Fruit fly (Drosophila melanogaster) whole organism, embryonic: ENCODE results near the gene xmas.

Experiments
- BEAF-32 ChIP-seq: fragments of 200-800 bp; sonication (Bioruptor generic); optimal IDR thresholded peaks from 3 replicates; lab custom pipeline; 2017; ENCODE audit warnings: missing biosample characterization, missing genetic modification characterization, mild to moderate bottlenecking, moderate library complexity, missing genetic modification reagents
- CG10959 ChIP-seq: fragments of 200-800 bp; sonication (Bioruptor generic); IDR thresholded peaks from 2 replicates; pipeline ENCODE4 v1.3.6; 2022; ENCODE audit warnings: missing biosample characterization, missing genetic modification characterization
- CG11695 ChIP-seq: fragments of 200-800 bp; sonication (Bioruptor generic); IDR thresholded peaks from 3 replicates; pipeline ENCODE4 v1.3.6; 2022; ENCODE audit warnings: missing biosample characterization, missing genetic modification characterization
- CG13287 ChIP-seq: fragments of 200-800 bp; sonication (Bioruptor generic); IDR thresholded peaks from 2 replicates; pipeline ENCODE4 v1.3.6; 2022; ENCODE audit warnings: missing biosample characterization, missing genetic modification characterization; ENCODE audit not compliant: partially characterized antibody
- CG14441 ChIP-seq: fragments of 200-800 bp; sonication (Bioruptor generic); IDR thresholded peaks from 2 replicates; pipeline ENCODE4 v1.3.6; 2022; ENCODE audit warnings: missing biosample characterization, missing genetic modification characterization
- CG15269 ChIP-seq: fragments of 200-800 bp; sonication (Bioruptor generic); optimal IDR thresholded peaks from 2 replicates; lab custom pipeline; 2018; ENCODE audit warnings: missing biosample characterization, mild to moderate bottlenecking, missing genetic modification characterization, moderate library complexity
- CG18599 ChIP-seq: fragments of 200-800 bp; sonication (Bioruptor generic); optimal IDR thresholded peaks from 3 replicates; lab custom pipeline; 2017; ENCODE audit warnings: missing biosample characterization, missing genetic modification characterization, mild to moderate bottlenecking, moderate library complexity, missing genetic modification reagents
- CG2712 ChIP-seq: fragments of 200-800 bp; optimal IDR thresholded peaks from 3 replicates; lab custom pipeline; 2019; ENCODE audit warnings: missing biosample characterization, mild to moderate bottlenecking, missing genetic modification characterization, moderate library complexity
- CG30403 ChIP-seq: fragments of 200-800 bp; sonication (Bioruptor generic); optimal IDR thresholded peaks from 3 replicates; lab custom pipeline; 2016; ENCODE audit warnings: missing biosample characterization, missing genetic modification characterization
- CG31224 ChIP-seq: fragments of 200-800 bp; sonication (Bioruptor generic); IDR thresholded peaks from 2 replicates; pipeline ENCODE4 v1.3.6; 2022; ENCODE audit warnings: missing biosample characterization, missing genetic modification characterization
- CG31441 ChIP-seq: fragments of 200-800 bp; sonication (Bioruptor generic); IDR thresholded peaks from 2 replicates; pipeline ENCODE4 v1.3.6; 2022; ENCODE audit warnings: missing biosample characterization, missing genetic modification characterization
- CG34422 ChIP-seq: fragments of 200-800 bp; sonication (Bioruptor generic); IDR thresholded peaks from 3 replicates; pipeline ENCODE4 v1.3.6; 2022; ENCODE audit warnings: missing biosample characterization, missing genetic modification characterization
- CG4424 ChIP-seq: fragments of 200-800 bp; sonication (Bioruptor generic); optimal IDR thresholded peaks from 3 replicates; lab custom pipeline; 2016; ENCODE audit warnings: missing biosample characterization, missing genetic modification characterization
- CG5180 ChIP-seq: fragments of 200-800 bp; sonication (Bioruptor generic); optimal IDR thresholded peaks from 3 replicates; lab custom pipeline; 2017; ENCODE audit warnings: missing biosample characterization, missing genetic modification characterization, mild to moderate bottlenecking, moderate library complexity, missing genetic modification reagents
- CG6654 ChIP-seq: fragments of 200-800 bp; sonication (Bioruptor generic); optimal IDR thresholded peaks from 2 replicates; lab custom pipeline; 2017; ENCODE audit warnings: missing biosample characterization, mild to moderate bottlenecking, missing genetic modification characterization
- CG7839 ChIP-seq: fragments of 200-800 bp; sonication (Bioruptor generic); optimal IDR thresholded peaks from 3 replicates; lab custom pipeline; 2018; ENCODE audit warnings: missing biosample characterization, mild to moderate bottlenecking, missing genetic modification characterization, moderate library complexity
- CG8388 ChIP-seq: fragments of 200-800 bp; sonication (Bioruptor generic); optimal IDR thresholded peaks from 2 replicates; lab custom pipeline; 2019; ENCODE audit warnings: missing biosample characterization, mild to moderate bottlenecking, missing genetic modification characterization, moderate library complexity
- CG9932 ChIP-seq: fragments of 200-800 bp; sonication (Bioruptor generic); IDR thresholded peaks from 2 replicates; pipeline ENCODE4 v1.3.6; 2022; ENCODE audit warnings: missing biosample characterization, missing genetic modification characterization
- Chrac-16 ChIP-seq: fragments of 200-800 bp; sonication (Bioruptor generic); optimal IDR thresholded peaks from 3 replicates; lab custom pipeline; 2016; ENCODE audit warnings: missing biosample characterization, missing genetic modification characterization
- CoRest ChIP-seq: fragments of 200-800 bp; sonication (Bioruptor generic); optimal IDR thresholded peaks from 3 replicates; lab custom pipeline; 2018; ENCODE audit warnings: missing biosample characterization, mild to moderate bottlenecking, missing genetic modification characterization, moderate library complexity
- Dad ChIP-seq: fragments of 200-800 bp; sonication (Bioruptor generic); optimal IDR thresholded peaks from 3 replicates; lab custom pipeline; 2016; ENCODE audit warnings: missing biosample characterization, missing genetic modification characterization
- Dref ChIP-seq: fragments of 200-800 bp; sonication (Bioruptor generic); IDR thresholded peaks from 2 replicates; pipeline ENCODE4 v1.3.6; 2022; ENCODE audit warnings: missing biosample characterization, missing genetic modification characterization
- E2f2 ChIP-seq: fragments of 200-800 bp; sonication (Bioruptor generic); IDR thresholded peaks from 2 replicates; pipeline ENCODE4 v1.3.6; 2022; ENCODE audit warnings: missing biosample characterization, missing genetic modification characterization
- Fer3 ChIP-seq: fragments of 200-800 bp; sonication (Bioruptor generic); optimal IDR thresholded peaks from 2 replicates; lab custom pipeline; 2018; ENCODE audit warnings: missing biosample characterization, mild to moderate bottlenecking, missing genetic modification characterization, moderate library complexity
- HHEX ChIP-seq: fragments of 200-800 bp; sonication (Bioruptor generic); optimal IDR thresholded peaks from 3 replicates; lab custom pipeline; 2017; ENCODE audit warnings: missing biosample characterization, mild to moderate bottlenecking, missing genetic modification characterization, missing genetic modification reagents
- HLH3B ChIP-seq: fragments of 200-800 bp; sonication (Bioruptor generic); IDR thresholded peaks from 2 replicates; pipeline ENCODE4 v1.3.6; 2022; ENCODE audit warnings: missing biosample characterization, missing genetic modification characterization
- Oli ChIP-seq: fragments of 200-800 bp; sonication (Bioruptor generic); optimal IDR thresholded peaks from 2 replicates; lab custom pipeline; 2018; ENCODE audit warnings: missing biosample characterization, mild to moderate bottlenecking, missing genetic modification characterization, moderate library complexity
- Sox102F ChIP-seq: fragments of 200-800 bp; sonication (Bioruptor generic); optimal IDR thresholded peaks from 2 replicates; lab custom pipeline; 2018; ENCODE audit warnings: missing biosample characterization, mild to moderate bottlenecking, missing genetic modification characterization, moderate library complexity
- Sry-δ ChIP-seq: fragments of 200-800 bp; sonication (Bioruptor generic); optimal IDR thresholded peaks from 2 replicates; lab custom pipeline; 2016; ENCODE audit warnings: missing biosample characterization, missing genetic modification characterization
- Ssrp ChIP-seq: fragments of 200-800 bp; sonication (Bioruptor generic); optimal IDR thresholded peaks from 2 replicates; lab custom pipeline; 2018; ENCODE audit warnings: missing biosample characterization, mild to moderate bottlenecking, missing genetic modification characterization, moderate library complexity
- ab ChIP-seq: fragments of 200-800 bp; sonication (Bioruptor generic); optimal IDR thresholded peaks from 2 replicates; lab custom pipeline; 2016; ENCODE audit warnings: missing biosample characterization, missing genetic modification characterization
- bcd ChIP-seq: fragments of 200-800 bp; sonication (Bioruptor generic); optimal IDR thresholded peaks from 2 replicates; lab custom pipeline; 2017; ENCODE audit warnings: missing biosample characterization, mild to moderate bottlenecking, missing genetic modification characterization
- cas ChIP-seq: fragments of 200-800 bp; sonication (Bioruptor generic); IDR thresholded peaks from 2 replicates; pipeline ENCODE4 v1.3.6; 2022; ENCODE audit warnings: missing biosample characterization, missing genetic modification characterization
- dmrt99B ChIP-seq: fragments of 200-800 bp; sonication (Bioruptor generic); optimal IDR thresholded peaks from 2 replicates; lab custom pipeline; 2018; ENCODE audit warnings: missing biosample characterization, mild to moderate bottlenecking, missing genetic modification characterization, moderate library complexity
- dpn ChIP-seq, 2 experiments: fragments of 200-800 bp; sonication (Bioruptor generic); optimal IDR thresholded peaks; 3 replicates each; lab custom pipeline; 2016; ENCODE audit warnings: missing biosample characterization in 2 of 2, missing genetic modification characterization in 2 of 2
- en ChIP-seq: fragments of 200-800 bp; sonication (Bioruptor generic); optimal IDR thresholded peaks from 2 replicates; lab custom pipeline; 2016; ENCODE audit warnings: missing biosample characterization, missing genetic modification characterization
- fd96Cb ChIP-seq: fragments of 200-800 bp; sonication (Bioruptor generic); optimal IDR thresholded peaks from 2 replicates; lab custom pipeline; 2018; ENCODE audit warnings: missing biosample characterization, mild to moderate bottlenecking, missing genetic modification characterization, moderate library complexity
- grau ChIP-seq: fragments of 200-800 bp; optimal IDR thresholded peaks from 3 replicates; lab custom pipeline; 2019; ENCODE audit warnings: missing biosample characterization, mild to moderate bottlenecking, missing genetic modification characterization, moderate library complexity
- hkb ChIP-seq, 2 experiments: fragments of 200-800 bp in 1 of 2; fragments of >200 bp in 1 of 2; sonication (Bioruptor generic) in 1 of 2; IDR thresholded peaks in 1 of 2; optimal IDR thresholded peaks in 1 of 2; 2 replicates each; pipeline versions ENCODE4 v1.3.6 to Lab custom; 2017 to 2022; ENCODE audit warnings: missing biosample characterization in 1 of 2, missing genetic modification characterization in 1 of 2
- lab ChIP-seq: fragments of 200-800 bp; sonication (Bioruptor generic); optimal IDR thresholded peaks from 3 replicates; lab custom pipeline; 2017; ENCODE audit warnings: missing biosample characterization, missing genetic modification characterization, mild to moderate bottlenecking, moderate library complexity, missing genetic modification reagents
- lmd ChIP-seq: fragments of 200-800 bp; sonication (Bioruptor generic); IDR thresholded peaks from 2 replicates; pipeline ENCODE4 v1.3.6; 2022; ENCODE audit warnings: missing biosample characterization, missing genetic modification characterization
- phol ChIP-seq: fragments of 200-800 bp; sonication (Bioruptor generic); optimal IDR thresholded peaks from 3 replicates; lab custom pipeline; 2018; ENCODE audit warnings: missing biosample characterization, mild to moderate bottlenecking, missing genetic modification characterization, moderate library complexity
- pum ChIP-seq: fragments of 200-800 bp; sonication (Bioruptor generic); optimal IDR thresholded peaks from 2 replicates; lab custom pipeline; 2016; ENCODE audit warnings: missing biosample characterization, missing genetic modification characterization
- pzg ChIP-seq: fragments of 200-800 bp; sonication (Bioruptor generic); optimal IDR thresholded peaks from 3 replicates; lab custom pipeline; 2018; ENCODE audit warnings: missing biosample characterization, mild to moderate bottlenecking, missing genetic modification characterization, moderate library complexity
- scrt ChIP-seq: fragments of 200-800 bp; sonication (Bioruptor generic); optimal IDR thresholded peaks from 2 replicates; lab custom pipeline; 2018; ENCODE audit warnings: missing biosample characterization, mild to moderate bottlenecking, missing genetic modification characterization, moderate library complexity
- sisA ChIP-seq: fragments of 200-800 bp; sonication (Bioruptor generic); IDR thresholded peaks from 2 replicates; pipeline ENCODE4 v1.3.6; 2022; ENCODE audit warnings: missing biosample characterization, missing genetic modification characterization
- unc-4 ChIP-seq: fragments of 200-800 bp; sonication (Bioruptor generic); IDR thresholded peaks from 2 replicates; pipeline ENCODE4 v1.3.6; 2022; ENCODE audit warnings: missing biosample characterization, missing genetic modification characterization; ENCODE audit not compliant: partially characterized antibody
- unpg ChIP-seq: fragments of 200-800 bp; sonication (Bioruptor generic); optimal IDR thresholded peaks from 3 replicates; lab custom pipeline; 2018; ENCODE audit warnings: missing biosample characterization, mild to moderate bottlenecking, missing genetic modification characterization, moderate library complexity
- vnd ChIP-seq: fragments of 200-800 bp; sonication (Bioruptor generic); IDR thresholded peaks from 3 replicates; pipeline ENCODE4 v1.3.6; 2022; ENCODE audit warnings: missing biosample characterization, missing genetic modification characterization; ENCODE audit not compliant: partially characterized antibody

The xmas gene

dm6 chrX:17187495-17187894 is 28.4 kb upstream of the xmas start (continued):
- TF ChIP-seq Dref (GFP tag; lab: Robert Waterston, UW) (no peak), dmrt99B (peak; percentile 31), CG15269 (tag; lab: Kevin White, UChicago) (peak; percentile 14), CG34422 (no peak), dpn (GFP tag; optimal IDR thresholded peaks at IDR 0.05; lab: Kevin White, UChicago) (peak in 1 of 2 experiments; percentile 13), en (GFP tag; lab: Kevin White, UChicago) (no peak), Chrac-16 (GFP tag; lab: Kevin White, UChicago) (peak; percentile 8), CoRest (tag; lab: Kevin White, UChicago) (peak; percentile 20), vnd (no peak), CG6654 (GFP tag; lab: Kevin White, UChicago) (no peak), BEAF-32 (GFP tag; lab: Kevin White, UChicago) (no peak), Fer3 (tag; lab: Kevin White, UChicago) (no peak), CG8388 (GFP tag; lab: Kevin White, UChicago) (peak; percentile 11), CG18599 (GFP tag; lab: Kevin White, UChicago) (no peak), CG2712 (tag; lab: Kevin White, UChicago) (peak; percentile 38), HLH3B (peak; percentile 29; the same call in 1 of the 2 replicates), unpg (GFP tag; lab: Kevin White, UChicago) (peak; percentile 48), CG31224 (GFP tag; lab: Robert Waterston, UW) (no peak), CG31441 (GFP tag; lab: Robert Waterston, UW) (peak; percentile 35; the same call in 1 of the 2 replicates), CG4424 (GFP tag; lab: Kevin White, UChicago) (peak; percentile 15), Ssrp (tag; lab: Kevin White, UChicago) (peak; percentile 37), grau (tag; lab: Kevin White, UChicago) (peak; percentile 15), CG14441 (0 out of 2 replicates have a peak, but pooled peaks have one; percentile 13), cas (GFP tag; lab: Robert Waterston, UW) (no peak), CG5180 (GFP tag; lab: Kevin White, UChicago) (no peak), scrt (no peak), E2f2 (GFP tag; lab: Robert Waterston, UW) (0 out of 2 replicates have a peak, but pooled peaks have one; percentile 12), unc-4 (GFP tag; lab: Robert Waterston, UW) (no peak), CG7839 (tag; lab: Kevin White, UChicago) (peak; percentile 22), lmd (GFP tag; lab: Robert Waterston, UW) (0 out of 2 replicates have a peak, but pooled peaks have one; percentile 20), Sox102F (GFP tag; lab: Kevin White, UChicago) (peak; percentile 46), sisA (GFP tag; lab: Robert Waterston, UW) (peak; percentile 31; the same call in 1 of the 2 replicates), CG30403 (GFP tag; lab: Kevin White, UChicago) (peak; percentile 15), pum (GFP tag; lab: Kevin White, UChicago) (no peak), pzg (GFP tag; lab: Kevin White, UChicago) (no peak), lab (GFP tag; lab: Kevin White, UChicago) (peak; percentile 48), fd96Cb (tag; lab: Kevin White, UChicago) (peak; percentile 15), HHEX (no peak), CG13287 (GFP tag; lab: Robert Waterston, UW) (no peak), phol (tag; lab: Kevin White, UChicago) (peak; percentile 23), CG11695 (0 out of 3 replicates have a peak, but pooled peaks have one; percentile 40), Dad (GFP tag; lab: Kevin White, UChicago) (no peak), bcd (GFP tag; lab: Kevin White, UChicago) (peak; percentile 6), hkb (optimal IDR thresholded peaks at IDR 0.05; lab: Kevin White, UChicago) (no peak), hkb (GFP tag; IDR thresholded peaks at IDR 0.05; lab: Robert Waterston, UW) (peak; percentile 61), ab (GFP tag; lab: Kevin White, UChicago) (no peak), CG10959 (GFP tag; lab: Robert Waterston, UW) (no peak), Oli (peak; percentile 54), CG9932 (GFP tag; lab: Robert Waterston, UW) (no peak), Sry-δ (no peak)
